Fruit fly (Drosophila melanogaster): ENCODE results near the gene Abp1.

DNA sequence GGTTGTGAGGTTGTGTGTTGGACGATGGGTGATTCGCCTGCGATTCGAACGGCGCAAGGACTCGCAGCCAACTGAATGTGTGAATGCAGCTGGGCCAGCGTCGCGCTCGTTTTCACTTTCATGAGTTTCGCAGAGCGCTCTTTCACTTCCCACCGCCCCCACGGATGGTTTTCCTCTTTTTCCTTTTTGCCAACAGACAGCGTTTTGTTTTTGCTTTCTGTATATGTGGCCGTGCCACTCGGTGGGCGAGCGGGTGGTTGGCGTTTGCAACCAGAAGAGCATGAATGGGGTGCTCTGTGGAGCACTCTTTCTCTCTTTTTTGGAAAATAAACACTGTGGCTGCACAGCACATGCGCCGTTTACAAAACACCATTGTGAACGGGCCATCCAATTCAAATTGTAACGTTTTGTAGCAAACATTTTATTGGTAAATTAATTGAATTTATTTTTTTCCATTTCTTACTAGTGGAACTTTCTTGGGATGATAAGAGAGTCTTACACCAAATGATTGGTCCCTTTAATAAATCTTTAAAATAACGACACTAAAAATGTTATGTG is 50.8 kb downstream of the Abp1 start, which contains the start of gene CG10713:
- TF ChIP-seq tup (GFP tag; optimal IDR thresholded peaks at IDR 0.05): no peak
- no peak for TF ChIP-seq CG4404 (GFP tag; IDR thresholded peaks at IDR 0.05)
- TF ChIP-seq HmgD (GFP tag; optimal IDR thresholded peaks at IDR 0.05): no peak
- peak; percentile 81 for TF ChIP-seq crol (GFP tag; IDR thresholded peaks at IDR 0.05)
- TF ChIP-seq CG8944 (GFP tag; optimal IDR thresholded peaks at IDR 0.05): no peak
- TF ChIP-seq ro (GFP tag; IDR thresholded peaks at IDR 0.05): no peak
- TF ChIP-seq Oaz (GFP tag; IDR thresholded peaks at IDR 0.05): no peak
- no peak for TF ChIP-seq wor (GFP tag; IDR thresholded peaks at IDR 0.05)
- TF ChIP-seq p53 (GFP tag; optimal IDR thresholded peaks at IDR 0.05): no peak
- no peak for TF ChIP-seq CG2116 (GFP tag; optimal IDR thresholded peaks at IDR 0.05)

Data from whole organism, embryonic.